Worm (Caenorhabditis elegans) whole organism, L2 larva: Measurements from ENCODE around the gene Y51A2B.2.

Source experiments
- C34F6.9 ChIP-seq: fragments of 150-350 bp; optimal IDR thresholded peaks from 2 replicates; lab custom pipeline; 2014; ENCODE audit warnings: missing biosample characterization, missing genetic modification characterization
- F13H6.1 ChIP-seq: sonication (generic microtip); optimal IDR thresholded peaks from 2 replicates; lab custom pipeline; 2016; ENCODE audit warnings: missing genetic modification characterization, missing compliant biosample characterization
- R02D3.7 ChIP-seq: fragments of 150-350 bp; optimal IDR thresholded peaks from 2 replicates; lab custom pipeline; 2014; ENCODE audit warnings: missing biosample characterization, missing genetic modification characterization
- ZK546.5 ChIP-seq: sonication (generic microtip); optimal IDR thresholded peaks from 2 replicates; lab custom pipeline; 2017; ENCODE audit warnings: missing biosample characterization, missing genetic modification characterization
- alr-1 ChIP-seq: fragments of 150-350 bp; optimal IDR thresholded peaks from 2 replicates; lab custom pipeline; 2014; ENCODE audit warnings: missing biosample characterization, missing genetic modification characterization
- aly-2 ChIP-seq: fragments of 150-350 bp; optimal IDR thresholded peaks from 2 replicates; lab custom pipeline; 2014; ENCODE audit warnings: missing biosample characterization, missing genetic modification characterization
- ama-1 ChIP-seq: fragments of 150-350 bp; optimal IDR thresholded peaks from 2 replicates; lab custom pipeline; 2018; ENCODE audit warnings: inconsistent platforms
- ceh-16 ChIP-seq: fragments of 150-350 bp; optimal IDR thresholded peaks from 2 replicates; lab custom pipeline; 2014; ENCODE audit warnings: missing biosample characterization, missing genetic modification characterization
- dmd-4 ChIP-seq: sonication (generic microtip); optimal IDR thresholded peaks from 2 replicates; lab custom pipeline; 2017; ENCODE audit warnings: missing biosample characterization, missing genetic modification characterization
- elt-1 ChIP-seq: fragments of 150-350 bp; optimal IDR thresholded peaks from 2 replicates; lab custom pipeline; 2014; ENCODE audit warnings: missing biosample characterization, missing genetic modification characterization
- elt-3 ChIP-seq: sonication (generic microtip); optimal IDR thresholded peaks from 2 replicates; lab custom pipeline; 2017; ENCODE audit warnings: missing biosample characterization, missing genetic modification characterization
- fos-1 ChIP-seq: fragments of 150-350 bp; optimal IDR thresholded peaks from 2 replicates; lab custom pipeline; 2014; ENCODE audit warnings: missing biosample characterization, missing genetic modification characterization
- gmeb-1 ChIP-seq: fragments of 150-350 bp; optimal IDR thresholded peaks from 2 replicates; lab custom pipeline; 2014; ENCODE audit warnings: missing biosample characterization, missing genetic modification characterization
- lin-39 ChIP-seq: fragments of 150-350 bp; optimal IDR thresholded peaks from 2 replicates; lab custom pipeline; 2014; ENCODE audit warnings: missing biosample characterization, missing genetic modification reagents, missing genetic modification characterization
- lsy-2 ChIP-seq, 2 experiments: fragments of 150-350 bp in 1 of 2; sonication (generic microtip) in 1 of 2; optimal IDR thresholded peaks; 2 replicates each; lab custom pipeline; 2014 to 2017; ENCODE audit warnings: missing biosample characterization in 2 of 2, missing genetic modification characterization in 2 of 2
- mab-5 ChIP-seq: fragments of 150-350 bp; optimal IDR thresholded peaks from 2 replicates; lab custom pipeline; 2014; ENCODE audit warnings: missing biosample characterization, missing genetic modification characterization
- mbf-1 ChIP-seq: sonication (generic microtip); optimal IDR thresholded peaks from 2 replicates; lab custom pipeline; 2017; ENCODE audit warnings: missing biosample characterization, missing genetic modification characterization
- nhr-10 ChIP-seq: sonication (generic microtip); optimal IDR thresholded peaks from 2 replicates; lab custom pipeline; 2017; ENCODE audit warnings: missing biosample characterization, missing genetic modification characterization
- nhr-11 ChIP-seq: fragments of 150-350 bp; optimal IDR thresholded peaks from 2 replicates; lab custom pipeline; 2014; ENCODE audit warnings: missing biosample characterization, missing genetic modification characterization
- nhr-21 ChIP-seq: fragments of 150-350 bp; optimal IDR thresholded peaks from 2 replicates; lab custom pipeline; 2014; ENCODE audit warnings: missing biosample characterization, missing genetic modification characterization
- nhr-23 ChIP-seq: fragments of 150-350 bp; optimal IDR thresholded peaks from 2 replicates; lab custom pipeline; 2014; ENCODE audit warnings: missing biosample characterization, missing genetic modification reagents, missing genetic modification characterization
- nhr-237 ChIP-seq: fragments of 150-350 bp; optimal IDR thresholded peaks from 2 replicates; lab custom pipeline; 2014; ENCODE audit warnings: missing biosample characterization, missing genetic modification characterization
- nhr-25 ChIP-seq: fragments of 150-350 bp; sonication (generic microtip); optimal IDR thresholded peaks from 3 replicates; lab custom pipeline; 2014; ENCODE audit warnings: missing biosample characterization, missing genetic modification characterization
- nhr-6 ChIP-seq: fragments of 150-350 bp; optimal IDR thresholded peaks from 2 replicates; lab custom pipeline; 2014; ENCODE audit warnings: missing biosample characterization, missing genetic modification characterization
- peb-1 ChIP-seq: fragments of 150-350 bp; optimal IDR thresholded peaks from 2 replicates; lab custom pipeline; 2014; ENCODE audit warnings: missing biosample characterization, missing genetic modification characterization
- sem-4 ChIP-seq: fragments of 150-350 bp; optimal IDR thresholded peaks from 2 replicates; lab custom pipeline; 2014; ENCODE audit warnings: missing biosample characterization, missing genetic modification reagents, missing genetic modification characterization
- skn-1 ChIP-seq: sonication (generic microtip); optimal IDR thresholded peaks from 2 replicates; lab custom pipeline; 2017; ENCODE audit warnings: missing biosample characterization, missing genetic modification characterization
- sma-3 ChIP-seq: sonication (generic microtip); optimal IDR thresholded peaks from 2 replicates; lab custom pipeline; 2016; ENCODE audit warnings: missing genetic modification reagents, missing genetic modification characterization, missing compliant biosample characterization
- snpc-4 ChIP-seq: fragments of 150-350 bp; optimal IDR thresholded peaks from 2 replicates; lab custom pipeline; 2014; ENCODE audit warnings: missing biosample characterization, missing genetic modification characterization
- unc-39 ChIP-seq: fragments of 150-350 bp; optimal IDR thresholded peaks from 2 replicates; lab custom pipeline; 2014; ENCODE audit warnings: missing biosample characterization, missing genetic modification characterization
- zag-1 ChIP-seq: fragments of 150-350 bp; optimal IDR thresholded peaks from 2 replicates; lab custom pipeline; 2014; ENCODE audit warnings: missing biosample characterization, missing genetic modification characterization
- ztf-1 ChIP-seq: fragments of 200-800 bp; sonication (Bioruptor generic); conservative IDR thresholded peaks from 2 replicates; pipeline ENCODE4 v1.3.6; 2022; ENCODE audit warnings: missing genetic modification characterization, missing compliant biosample characterization
- ztf-4 ChIP-seq: fragments of 150-350 bp; optimal IDR thresholded peaks from 2 replicates; lab custom pipeline; 2014; ENCODE audit warnings: missing biosample characterization, missing genetic modification characterization

Gene Y51A2B.2

ce11 chrV:18420797-18421196 is 46.5 kb downstream of the Y51A2B.2 start, which contains the start of gene srj-26:
srj-26 (plus strand) TSS chrV:18421097.
- TF ChIP-seq unc-39 (tag; lab: Kevin White, UChicago) (no peak), nhr-10 (tag; lab: Kevin White, UChicago) (no peak), nhr-6 (tag; lab: Kevin White, UChicago) (no peak), nhr-25 (no peak), fos-1 (tag; lab: Kevin White, UChicago) (no peak), nhr-237 (tag; lab: Kevin White, UChicago) (no peak), nhr-21 (tag; lab: Kevin White, UChicago) (no peak), F13H6.1 (tag; lab: Kevin White, UChicago) (no peak), ZK546.5 (tag; lab: Kevin White, UChicago) (no peak), mbf-1 (tag; lab: Kevin White, UChicago) (no peak), sma-3 (GFP tag; lab: Kevin White, UChicago) (no peak), elt-1 (tag; lab: Kevin White, UChicago) (no peak), mab-5 (tag; lab: Kevin White, UChicago) (no peak), elt-3 (tag; lab: Kevin White, UChicago) (no peak), nhr-11 (tag; lab: Kevin White, UChicago) (no peak), dmd-4 (tag; lab: Kevin White, UChicago) (no peak)

- TF ChIP-seq ama-1 (no peak), nhr-11 (tag; lab: Kevin White, UChicago) (no peak), lin-39 (no peak), nhr-10 (tag; lab: Kevin White, UChicago) (no peak), ceh-16 (no peak), R02D3.7 (tag; lab: Kevin White, UChicago) (no peak), snpc-4 (tag; lab: Kevin White, UChicago) (no peak), ztf-1 (GFP tag; lab: Robert Waterston, UW) (no peak), ztf-4 (tag; lab: Kevin White, UChicago) (no peak), sem-4 (tag; lab: Kevin White, UChicago) (no peak), gmeb-1 (tag; lab: Kevin White, UChicago) (no peak), nhr-23 (tag; lab: Kevin White, UChicago) (no peak), peb-1 (tag; lab: Kevin White, UChicago) (no peak), mbf-1 (tag; lab: Kevin White, UChicago) (no peak), C34F6.9 (tag; lab: Kevin White, UChicago) (no peak)
Observed at ce11 chrV:18424471-18424870, 50.2 kb downstream of the Y51A2B.2 start, which contains the start of gene ZK262.4. ZK262.4 (minus strand) TSS chrV:18424571.

ce11 chrV:18425544-18425943 is 51.2 kb downstream of the Y51A2B.2 start, which contains the start of gene ZK262.19:
ZK262.19 (minus strand) TSS chrV:18425644.
- no peak for TF ChIP-seq gmeb-1 (tag; lab: Kevin White, UChicago)
- TF ChIP-seq nhr-21 (tag; lab: Kevin White, UChicago): no peak
- TF ChIP-seq peb-1 (tag; lab: Kevin White, UChicago): no peak

ce11 chrV:18426280-18426679 is 52.0 kb downstream of the Y51A2B.2 start, which contains the start of gene srw-83:
srw-83 (plus strand) TSS chrV:18426580.
- TF ChIP-seq skn-1 (tag; lab: Kevin White, UChicago) (no peak), fos-1 (tag; lab: Kevin White, UChicago) (no peak), aly-2 (tag; lab: Kevin White, UChicago) (no peak), zag-1 (tag; lab: Kevin White, UChicago) (no peak), alr-1 (tag; lab: Kevin White, UChicago) (no peak), lsy-2 (tag; optimal IDR thresholded peaks at IDR 0.05; lab: Kevin White, UChicago) (no peak)
